Fruit fly (Drosophila melanogaster): ENCODE measurements around the gene Alp12.

The Alp12 gene

dm6 chr2L:19416602-19417497 is 7.0 kb upstream of the Alp12 start, which contains the start of gene Lectin-galC1 (continued):
- TF ChIP-seq fd102C (GFP tag; optimal IDR thresholded peaks at IDR 0.05) (peak; percentile 72), klu (GFP tag; IDR thresholded peaks at IDR 0.05) (peak; percentile 36; the same call in 1 of the 2 replicates), unc-4 (GFP tag; IDR thresholded peaks at IDR 0.05; ENCODE audit: partially characterized antibody) (no peak), CG6272 (GFP tag; IDR thresholded peaks at IDR 0.05) (peak; percentile 71; the same call in 1 of the 2 replicates), CG2202 (tag; optimal IDR thresholded peaks at IDR 0.05) (peak; percentile 70), dmrt11E (tag; optimal IDR thresholded peaks at IDR 0.05) (peak; percentile 89), Bteb2 (GFP tag; optimal IDR thresholded peaks at IDR 0.05) (peak; percentile 82), Pdp1 (GFP tag; optimal IDR thresholded peaks at IDR 0.05) (peak; percentile 87 to 90), CG2875 (GFP tag; optimal IDR thresholded peaks at IDR 0.05) (peak; percentile 86), dmrt99B (tag; optimal IDR thresholded peaks at IDR 0.05) (peak; percentile 91), CG30403 (GFP tag; optimal IDR thresholded peaks at IDR 0.05) (peak; percentile 89), Rfx (GFP tag; IDR thresholded peaks at IDR 0.05) (peak; percentile 84), BtbVII (GFP tag; optimal IDR thresholded peaks at IDR 0.05) (peak; percentile 81), hth (optimal IDR thresholded peaks at IDR 0.05) (no peak), pan (optimal IDR thresholded peaks at IDR 0.05) (no peak), pan (GFP tag; optimal IDR thresholded peaks at IDR 0.05 in 1 of 2, IDR thresholded peaks at IDR 0.05 in 1 of 2) (peak in 1 of 2 experiments; percentile 88), CG7987 (GFP tag; optimal IDR thresholded peaks at IDR 0.05) (peak; percentile 8), da (GFP tag; optimal IDR thresholded peaks at IDR 0.05) (peak; percentile 70), ara (GFP tag; IDR thresholded peaks at IDR 0.05) (peak; percentile 89), CG30431 (GFP tag; optimal IDR thresholded peaks at IDR 0.05) (peak; percentile 80), YL-1 (GFP tag; optimal IDR thresholded peaks at IDR 0.05) (peak; percentile 70), CG1832 (GFP tag; optimal IDR thresholded peaks at IDR 0.05) (no peak), CG12744 (GFP tag; optimal IDR thresholded peaks at IDR 0.05) (peak; percentile 79), CG15011 (GFP tag; optimal IDR thresholded peaks at IDR 0.05) (peak; percentile 68), CG9876 (GFP tag; optimal IDR thresholded peaks at IDR 0.05) (peak; percentile 67), CG17568 (GFP tag; optimal IDR thresholded peaks at IDR 0.05) (peak; percentile 85), CG17829 (tag; optimal IDR thresholded peaks at IDR 0.05) (peak; percentile 88), tup (GFP tag; optimal IDR thresholded peaks at IDR 0.05) (peak; percentile 55), unpg (GFP tag; optimal IDR thresholded peaks at IDR 0.05) (peak; percentile 93), sisA (GFP tag; IDR thresholded peaks at IDR 0.05) (peak; percentile 88; the same call in 1 of the 2 replicates), CG30020 (tag; optimal IDR thresholded peaks at IDR 0.05) (peak; percentile 46), luna (GFP tag; optimal IDR thresholded peaks at IDR 0.05) (no peak), NfI (GFP tag; optimal IDR thresholded peaks at IDR 0.05) (peak; percentile 79), CG10147 (GFP tag; optimal IDR thresholded peaks at IDR 0.05) (peak; percentile 80), CG13424 (tag; optimal IDR thresholded peaks at IDR 0.05) (peak; percentile 89), Drgx (GFP tag; IDR thresholded peaks at IDR 0.05) (peak; percentile 86), Trl (optimal IDR thresholded peaks at IDR 0.05) (no peak), Trl (GFP tag; optimal IDR thresholded peaks at IDR 0.05) (peak; percentile 90), emc (GFP tag; optimal IDR thresholded peaks at IDR 0.05) (peak; percentile 72), CG9215 (GFP tag; IDR thresholded peaks at IDR 0.05) (no peak), sug (tag; optimal IDR thresholded peaks at IDR 0.05) (peak; percentile 60), Atf3 (GFP tag; optimal IDR thresholded peaks at IDR 0.05) (peak; percentile 85), CG8089 (GFP tag; optimal IDR thresholded peaks at IDR 0.05) (peak; percentile 89), gt (GFP tag; IDR thresholded peaks at IDR 0.05) (peak; percentile 54; the same call in 1 of the 2 replicates), Ets65A (GFP tag) (peak; percentile 96), Vsx1 (GFP tag; optimal IDR thresholded peaks at IDR 0.05) (peak; percentile 53), CG6683 (GFP tag; optimal IDR thresholded peaks at IDR 0.05) (peak; percentile 60), crol (GFP tag; IDR thresholded peaks at IDR 0.05) (no peak; the same call in 1 of the 2 replicates), CG12299 (tag; optimal IDR thresholded peaks at IDR 0.05) (peak; percentile 83)

Data from whole organism, embryonic.